Fruit fly (Drosophila melanogaster): ENCODE results near the gene Hipk.

The Hipk gene

dm6 chr3L:622357-622834, 79.5 kb downstream of the Hipk start (continued):
- TF ChIP-seq her (GFP tag; optimal IDR thresholded peaks at IDR 0.05) (no peak), CG2116 (GFP tag; optimal IDR thresholded peaks at IDR 0.05) (peak; percentile 5), CG3838 (GFP tag; optimal IDR thresholded peaks at IDR 0.05) (no peak), CG3847 (GFP tag; IDR thresholded peaks at IDR 0.05) (no peak), CG8944 (GFP tag; optimal IDR thresholded peaks at IDR 0.05) (no peak), ara (GFP tag; IDR thresholded peaks at IDR 0.05) (peak; percentile 62; the same call in 1 of the 2 replicates), cas (GFP tag; IDR thresholded peaks at IDR 0.05) (no peak), CG11456 (GFP tag; IDR thresholded peaks at IDR 0.05) (no peak), otp (GFP tag; IDR thresholded peaks at IDR 0.05) (no peak), Meics (GFP tag; optimal IDR thresholded peaks at IDR 0.05) (no peak), grn (GFP tag; optimal IDR thresholded peaks at IDR 0.05) (no peak), CG9215 (GFP tag; IDR thresholded peaks at IDR 0.05) (peak; percentile 7; the same call in 1 of the 2 replicates), CG5245 (GFP tag; optimal IDR thresholded peaks at IDR 0.05) (no peak), org-1 (GFP tag; optimal IDR thresholded peaks at IDR 0.05) (no peak), CG31224 (GFP tag; IDR thresholded peaks at IDR 0.05) (no peak), twi (tag; optimal IDR thresholded peaks at IDR 0.05) (peak; percentile 65), CG5180 (GFP tag; optimal IDR thresholded peaks at IDR 0.05) (no peak), CG1647 (GFP tag; optimal IDR thresholded peaks at IDR 0.05) (no peak), CG18262 (tag; optimal IDR thresholded peaks at IDR 0.05) (peak; percentile 89), CG4730 (GFP tag; IDR thresholded peaks at IDR 0.05) (no peak), mirr (GFP tag; optimal IDR thresholded peaks at IDR 0.05) (no peak), sens-2 (GFP tag; IDR thresholded peaks at IDR 0.05) (no peak), slbo (GFP tag; IDR thresholded peaks at IDR 0.05) (no peak), run (tag; optimal IDR thresholded peaks at IDR 0.05) (no peak), Ets65A (GFP tag) (no peak), tin (GFP tag; optimal IDR thresholded peaks at IDR 0.05) (peak; percentile 38), Trl (optimal IDR thresholded peaks at IDR 0.05) (no peak), Trl (GFP tag; optimal IDR thresholded peaks at IDR 0.05) (no peak), btn (GFP tag; optimal IDR thresholded peaks at IDR 0.05) (no peak), CG14965 (GFP tag; optimal IDR thresholded peaks at IDR 0.05; ENCODE audit: borderline replicate concordance) (no peak), chinmo (GFP tag; IDR thresholded peaks at IDR 0.05; ENCODE audit: partially characterized antibody) (no peak), bcd (GFP tag; optimal IDR thresholded peaks at IDR 0.05) (no peak)

- peak; percentile 29 for TF ChIP-seq phol (tag; optimal IDR thresholded peaks at IDR 0.05)
- TF ChIP-seq gt (GFP tag; IDR thresholded peaks at IDR 0.05): no peak
- peak; percentile 34; the same call in 1 of the 2 replicates for TF ChIP-seq CG4404 (GFP tag; IDR thresholded peaks at IDR 0.05)
- TF ChIP-seq rib (GFP tag; IDR thresholded peaks at IDR 0.05): no peak
- TF ChIP-seq HmgZ (tag; optimal IDR thresholded peaks at IDR 0.05): no peak
- TF ChIP-seq Doc3 (GFP tag; IDR thresholded peaks at IDR 0.05; ENCODE audit: partially characterized antibody): no peak
- peak; percentile 68 for TF ChIP-seq dmrt11E (tag; optimal IDR thresholded peaks at IDR 0.05)
- peak; percentile 31 for TF ChIP-seq nmo (GFP tag; optimal IDR thresholded peaks at IDR 0.05)
- TF ChIP-seq Bteb2 (GFP tag; optimal IDR thresholded peaks at IDR 0.05): no peak
- no peak for TF ChIP-seq gcm (GFP tag; optimal IDR thresholded peaks at IDR 0.05)
- peak; percentile 18 for TF ChIP-seq unpg (GFP tag; optimal IDR thresholded peaks at IDR 0.05)
- no peak for TF ChIP-seq cwo (GFP tag; optimal IDR thresholded peaks at IDR 0.05)
- no peak for TF ChIP-seq corto (GFP tag; optimal IDR thresholded peaks at IDR 0.05)
- TF ChIP-seq Ptx1 (GFP tag; IDR thresholded peaks at IDR 0.05): peak; percentile 55
- peak; percentile 63 for TF ChIP-seq CG17361 (GFP tag; IDR thresholded peaks at IDR 0.05)
- TF ChIP-seq pb (GFP tag; optimal IDR thresholded peaks at IDR 0.05): no peak
- TF ChIP-seq klu (GFP tag; IDR thresholded peaks at IDR 0.05): no peak
- no peak for TF ChIP-seq sisA (GFP tag; IDR thresholded peaks at IDR 0.05)
- TF ChIP-seq eve (GFP tag; optimal IDR thresholded peaks at IDR 0.05): peak in 1 of 2 experiments; percentile 60
- no peak for TF ChIP-seq vfl (GFP tag; optimal IDR thresholded peaks at IDR 0.05)
- peak; percentile 47 for TF ChIP-seq gem (tag; optimal IDR thresholded peaks at IDR 0.05)
- no peak for TF ChIP-seq CG6813 (GFP tag; optimal IDR thresholded peaks at IDR 0.05)
These were observed 80.7 kb downstream of the Hipk start for dm6 chr3L:623556-623955.

Measured in whole organism, embryonic.